Fruit fly (Drosophila melanogaster): ENCODE results near the gene Rbp1.

- TF ChIP-seq net (GFP tag; optimal IDR thresholded peaks at IDR 0.05) (no peak), Blimp-1 (GFP tag; optimal IDR thresholded peaks at IDR 0.05) (no peak), CG6854 (GFP tag; optimal IDR thresholded peaks at IDR 0.05) (no peak), fd85E (GFP tag; optimal IDR thresholded peaks at IDR 0.05) (no peak), salr (GFP tag; optimal IDR thresholded peaks at IDR 0.05) (no peak), Hr38 (GFP tag; optimal IDR thresholded peaks at IDR 0.05) (no peak)
Observed at dm6 chr3R:10778151-10778550, 6.0 kb upstream of the Rbp1 start.

All from whole organism, prepupa.